Worm (Caenorhabditis elegans): ENCODE data around the gene best-16.

best-16 gene

ce11 chrIV:7147722-7148121, 47.9 kb downstream of the best-16 start:
- TF ChIP-seq F57A8.1 (GFP tag; optimal IDR thresholded peaks at IDR 0.05): no peak
- no peak for TF ChIP-seq cebp-1 (GFP tag; IDR thresholded peaks at IDR 0.05)
- TF ChIP-seq cebp-1 (tag; optimal IDR thresholded peaks at IDR 0.05): peak; percentile 26
- peak; percentile 50; the same call in 1 of the 2 replicates for TF ChIP-seq hmg-1.2 (GFP tag; IDR thresholded peaks at IDR 0.05)
- TF ChIP-seq ZK185.1 (tag; optimal IDR thresholded peaks at IDR 0.05; ENCODE audit: poor library complexity, severe bottlenecking): peak; percentile 2
- TF ChIP-seq nfya-1 (tag; optimal IDR thresholded peaks at IDR 0.05; ENCODE audit: borderline replicate concordance, insufficient read depth): no peak
- peak; percentile 24 for TF ChIP-seq nhr-80 (tag; optimal IDR thresholded peaks at IDR 0.05)
- no peak for TF ChIP-seq ztf-25 (GFP tag; IDR thresholded peaks at IDR 0.05)
- TF ChIP-seq nfya-2 (GFP tag; IDR thresholded peaks at IDR 0.05): no peak
- TF ChIP-seq akir-1 (GFP tag; optimal IDR thresholded peaks at IDR 0.05): no peak
- no peak for TF ChIP-seq rpc-1 (optimal IDR thresholded peaks at IDR 0.05)
- TF ChIP-seq rpc-1 (tag; optimal IDR thresholded peaks at IDR 0.05): no peak
- peak; percentile 68 for TF ChIP-seq pha-4 (tag; optimal IDR thresholded peaks at IDR 0.05)
- TF ChIP-seq bed-1 (GFP tag; IDR thresholded peaks at IDR 0.05): no peak
- no peak for TF ChIP-seq F37B4.10 (GFP tag; IDR thresholded peaks at IDR 0.05)

ce11 chrIV:7144670-7145257, 50.9 kb downstream of the best-16 start, which contains the start of gene hecd-1:
TSS of gene hecd-1 (minus strand) at chrIV:7144720.
- TF ChIP-seq mcd-1 (GFP tag; IDR thresholded peaks at IDR 0.05) (peak; percentile 35), tlf-1 (GFP tag; optimal IDR thresholded peaks at IDR 0.05) (no peak), let-607 (tag; optimal IDR thresholded peaks at IDR 0.05) (peak in 1 of 2 experiments; percentile 11), nhr-80 (tag; optimal IDR thresholded peaks at IDR 0.05) (peak; percentile 16), ztf-3 (GFP tag; optimal IDR thresholded peaks at IDR 0.05) (no peak), F23B12.7 (tag; optimal IDR thresholded peaks at IDR 0.05; ENCODE audit: insufficient read depth) (peak; percentile 56), F39B2.1 (GFP tag; IDR thresholded peaks at IDR 0.05) (no peak), sdz-38 (tag; optimal IDR thresholded peaks at IDR 0.05) (no peak), attf-5 (GFP tag; optimal IDR thresholded peaks at IDR 0.05) (peak; percentile 24), let-526 (GFP tag; IDR thresholded peaks at IDR 0.05) (no peak), F57A8.1 (GFP tag; optimal IDR thresholded peaks at IDR 0.05) (no peak)

Measured in whole organism, young adult.